Worm (Caenorhabditis elegans): ENCODE data around the gene K07C11.7.

- no peak for TF ChIP-seq ama-1 (optimal IDR thresholded peaks at IDR 0.05)
- no peak for TF ChIP-seq pag-3 (tag; optimal IDR thresholded peaks at IDR 0.05; ENCODE audit: borderline replicate concordance)
- TF ChIP-seq rnt-1 (tag; optimal IDR thresholded peaks at IDR 0.05) = no peak
- TF ChIP-seq tbx-2 (tag; optimal IDR thresholded peaks at IDR 0.05) = no peak
- TF ChIP-seq unc-55 (GFP tag; optimal IDR thresholded peaks at IDR 0.05) = no peak
- no peak for TF ChIP-seq tbx-7 (tag; optimal IDR thresholded peaks at IDR 0.05)
- no peak for TF ChIP-seq F13H6.1 (tag; optimal IDR thresholded peaks at IDR 0.05)
- no peak for TF ChIP-seq pqm-1 (tag; optimal IDR thresholded peaks at IDR 0.05)
Observed at ce11 chrV:8201229-8201858, 12.4 kb downstream of the K07C11.7 start, which contains the start of gene cri-2.
